Worm (Caenorhabditis elegans): Measurements from ENCODE around the gene C14C10.1.

Gene C14C10.1

DNA sequence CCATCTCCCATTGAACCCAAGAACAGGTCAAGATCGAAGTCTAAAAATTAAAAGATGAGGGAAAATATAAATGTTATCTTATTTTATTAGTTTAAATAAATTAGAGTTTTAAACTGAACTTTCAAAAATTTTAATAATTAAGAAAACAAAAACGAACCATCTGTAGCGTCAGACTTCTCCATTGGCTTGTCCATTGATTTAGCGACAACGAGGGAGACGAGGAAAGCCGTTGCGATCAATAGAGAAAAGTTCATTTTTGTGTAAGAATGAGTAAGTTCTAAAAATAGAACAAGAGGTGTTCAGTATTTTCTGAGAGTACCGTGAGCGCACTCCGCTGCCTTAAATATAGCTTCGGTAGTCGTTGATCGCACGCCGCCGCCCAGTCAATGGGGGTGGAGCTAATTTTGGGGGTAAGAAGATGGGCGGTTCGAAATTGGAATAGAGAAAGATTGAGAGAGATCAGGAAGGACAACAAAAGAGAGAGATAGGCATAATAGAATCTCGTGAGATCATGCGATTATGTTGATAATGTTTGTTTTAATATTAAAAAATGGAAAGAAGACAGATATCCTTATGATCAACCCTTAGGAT, 38.0 kb upstream of the C14C10.1 start, which contains the start of gene F45D3.3:
F45D3.3 (minus strand) TSS at position 350 of the 591 bp plus-strand sequence.
- TF ChIP-seq ceh-18 (tag; optimal IDR thresholded peaks at IDR 0.05) (no peak), madf-2 (tag; optimal IDR thresholded peaks at IDR 0.05) (no peak), mec-3 (tag; optimal IDR thresholded peaks at IDR 0.05; ENCODE audit: borderline replicate concordance) (no peak), pha-4 (tag; optimal IDR thresholded peaks at IDR 0.05) (no peak), hlh-15 (tag; optimal IDR thresholded peaks at IDR 0.05) (no peak), pros-1 (tag; optimal IDR thresholded peaks at IDR 0.05) (no peak), ceh-30 (tag; optimal IDR thresholded peaks at IDR 0.05) (no peak), F13H6.1 (tag; optimal IDR thresholded peaks at IDR 0.05) (no peak), elt-2 (tag; optimal IDR thresholded peaks at IDR 0.05) (no peak), npax-4 (tag; optimal IDR thresholded peaks at IDR 0.05) (no peak), dve-1 (tag; optimal IDR thresholded peaks at IDR 0.05) (no peak)

DNA sequence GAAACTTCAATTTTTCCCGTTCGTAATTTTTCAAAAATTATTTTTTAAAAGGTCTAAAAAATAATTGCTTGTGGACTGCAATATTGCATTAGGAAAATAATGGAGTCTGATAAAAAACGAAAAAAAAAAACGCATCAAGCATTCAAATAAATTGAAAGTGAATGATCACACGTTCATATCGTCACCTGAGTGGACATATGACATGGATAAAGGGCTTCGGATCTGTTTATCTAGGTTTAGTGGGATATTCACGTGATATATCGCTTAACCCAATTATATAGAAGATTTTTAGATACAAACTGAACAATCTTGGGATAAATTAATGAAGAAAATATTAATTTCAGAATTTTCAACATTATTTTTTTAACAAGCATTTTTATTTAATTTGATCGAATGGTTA, 37.4 kb upstream of the C14C10.1 start:
- TF ChIP-seq dve-1 (tag; optimal IDR thresholded peaks at IDR 0.05) (peak; percentile 10), nhr-11 (tag; optimal IDR thresholded peaks at IDR 0.05) (no peak)

DNA sequence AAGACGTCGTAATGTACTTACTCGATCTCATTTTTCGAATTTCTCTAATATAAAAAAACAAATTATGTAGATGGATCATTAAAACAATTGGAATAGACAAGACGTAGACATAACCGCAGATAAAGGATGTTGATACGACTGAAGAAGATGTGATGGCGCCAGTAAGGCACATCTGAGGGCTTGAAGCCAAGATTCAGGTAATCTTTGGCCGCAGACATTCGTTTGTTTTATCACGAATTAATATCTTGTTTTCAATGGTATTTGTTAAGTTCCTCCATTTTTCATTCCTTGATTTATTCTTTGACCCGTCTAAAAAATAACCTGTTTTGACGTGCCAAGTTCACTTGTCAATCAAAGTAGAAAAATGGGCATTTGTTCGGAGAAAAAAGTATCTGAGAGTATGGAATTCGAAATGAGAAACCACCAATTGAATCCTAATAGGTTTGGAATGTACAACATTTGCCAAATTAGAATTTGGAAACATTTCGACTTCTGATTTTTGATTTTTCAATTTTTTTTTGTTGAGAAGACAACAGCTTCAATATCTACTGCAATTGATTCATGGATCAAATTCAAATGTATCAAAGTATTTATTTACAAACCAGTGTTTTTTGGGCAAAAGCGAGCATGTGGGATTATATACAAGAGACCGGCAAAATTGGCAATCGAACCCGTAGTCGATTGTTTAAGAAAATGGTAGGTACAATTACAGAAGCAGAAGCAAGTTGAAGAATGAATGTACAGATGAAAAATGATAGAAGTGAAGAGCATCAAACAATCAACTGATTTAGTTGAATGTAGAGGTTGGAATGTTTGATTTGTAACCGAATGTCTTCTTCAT, 36.3 kb upstream of the C14C10.1 start:
- TF ChIP-seq unc-42 (tag; optimal IDR thresholded peaks at IDR 0.05) = no peak

DNA sequence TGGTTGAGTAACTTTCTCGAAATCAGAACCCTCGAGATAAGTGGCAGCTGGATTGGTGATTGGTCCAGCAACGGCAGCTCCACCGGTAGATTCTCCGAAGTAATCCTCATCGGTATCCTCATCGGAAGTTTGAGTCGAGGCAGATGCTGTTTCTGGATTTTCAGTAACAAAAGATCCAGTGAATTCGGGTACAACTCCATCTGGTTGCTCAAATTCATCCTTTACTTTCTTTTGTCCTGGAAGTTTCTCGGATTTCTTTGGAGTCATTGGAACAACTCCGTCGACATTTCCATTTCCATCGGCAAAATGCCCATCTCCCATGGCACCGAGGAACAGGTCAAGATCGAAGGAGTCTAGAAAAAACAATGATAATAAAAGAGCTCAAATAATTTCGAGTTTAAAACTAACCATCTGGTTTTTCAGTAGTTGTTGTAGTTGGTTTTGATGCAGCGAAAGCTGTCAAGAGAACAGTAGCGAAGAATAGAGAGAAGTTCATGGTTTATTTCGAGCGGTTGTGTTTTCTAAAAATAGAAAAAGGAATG, 35.4 kb upstream of the C14C10.1 start, which contains the start of gene F45D3.4:
F45D3.4 (minus strand) TSS at position 521 of the 542 bp plus-strand sequence.
- TF ChIP-seq pha-4 (tag; optimal IDR thresholded peaks at IDR 0.05) = no peak
- TF ChIP-seq fkh-10 (GFP tag; optimal IDR thresholded peaks at IDR 0.05) = no peak
- TF ChIP-seq pat-9 (tag; optimal IDR thresholded peaks at IDR 0.05) = no peak
- TF ChIP-seq ahr-1 (tag; optimal IDR thresholded peaks at IDR 0.05) = no peak
- no peak for TF ChIP-seq sdc-2 (tag; optimal IDR thresholded peaks at IDR 0.05)
- no peak for TF ChIP-seq ztf-16 (tag; optimal IDR thresholded peaks at IDR 0.05)

DNA sequence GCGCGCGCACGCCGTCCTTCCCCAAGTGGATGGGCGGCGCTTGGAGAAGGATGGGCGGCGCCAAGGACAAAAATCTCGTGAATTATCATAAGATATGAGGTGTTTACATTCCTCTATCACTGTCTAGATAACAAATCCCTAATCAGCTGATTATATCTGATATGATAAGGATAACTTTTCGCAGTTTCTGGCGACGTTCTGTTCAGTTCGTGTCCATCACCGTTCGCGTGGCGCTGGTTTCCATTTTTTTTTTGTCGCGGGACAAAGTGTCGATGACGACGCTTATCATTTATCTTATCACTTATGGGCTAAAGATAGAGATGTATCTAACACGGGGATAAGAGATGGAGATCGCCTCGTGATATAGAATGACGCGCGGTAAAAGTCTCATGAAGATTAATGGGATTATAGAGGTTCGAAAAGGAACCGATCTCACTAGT, 34.8 kb upstream of the C14C10.1 start:
- TF ChIP-seq pqm-1 (tag; optimal IDR thresholded peaks at IDR 0.05) (no peak), unc-42 (tag; optimal IDR thresholded peaks at IDR 0.05) (no peak), che-1 (tag; optimal IDR thresholded peaks at IDR 0.05) (no peak), fkh-10 (GFP tag; optimal IDR thresholded peaks at IDR 0.05) (no peak), tbx-7 (tag; optimal IDR thresholded peaks at IDR 0.05) (no peak)

DNA sequence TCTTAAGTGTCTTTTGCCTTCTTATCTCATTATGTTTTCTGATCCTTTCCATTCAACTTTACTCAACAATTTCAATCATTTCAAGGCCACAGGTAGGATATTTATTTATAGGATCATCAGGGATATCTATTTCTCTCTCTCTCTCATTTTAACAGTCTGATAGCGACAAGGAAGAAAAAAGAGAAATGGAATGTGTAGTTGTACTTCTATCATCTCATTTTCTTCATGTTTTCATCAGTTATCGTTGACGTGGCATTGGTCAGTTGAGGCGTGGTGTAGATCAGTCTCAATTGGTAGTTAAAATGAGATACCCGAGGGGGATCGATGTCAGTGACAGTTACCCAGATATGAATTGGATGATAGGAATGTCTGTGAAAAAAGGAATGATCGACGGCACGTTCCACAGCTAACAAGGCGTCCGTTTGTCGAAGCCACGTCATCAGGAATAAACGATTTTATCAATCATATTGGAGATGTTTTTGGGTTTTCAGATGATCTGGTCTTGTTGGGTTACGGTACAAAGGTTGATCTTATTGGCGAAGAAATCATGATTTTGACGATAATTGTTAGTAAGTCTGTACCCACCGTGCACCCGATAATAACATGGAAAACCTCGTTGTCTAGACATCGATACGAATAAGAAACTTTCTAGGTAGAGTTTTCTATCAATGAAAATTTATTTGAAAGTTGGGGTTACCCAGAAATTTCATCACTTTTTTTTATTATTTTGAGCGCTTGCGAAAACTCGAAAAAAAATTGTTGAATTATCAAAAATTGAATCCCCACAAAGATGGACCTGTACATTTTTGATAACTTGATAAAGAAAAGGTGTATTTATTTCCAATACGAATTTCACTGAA, 33.7 kb upstream of the C14C10.1 start:
- no peak for TF ChIP-seq rnt-1 (tag; optimal IDR thresholded peaks at IDR 0.05)
- TF ChIP-seq hlh-30 (tag; optimal IDR thresholded peaks at IDR 0.05; ENCODE audit: insufficient read depth) = no peak
- TF ChIP-seq syd-9 (tag; optimal IDR thresholded peaks at IDR 0.05) = no peak
- no peak for TF ChIP-seq ceh-14 (tag; optimal IDR thresholded peaks at IDR 0.05)
- no peak for TF ChIP-seq K02D7.2 (tag; optimal IDR thresholded peaks at IDR 0.05)
- TF ChIP-seq dve-1 (tag; optimal IDR thresholded peaks at IDR 0.05) = no peak
- TF ChIP-seq Y22D7AL.16 (tag; optimal IDR thresholded peaks at IDR 0.05) = no peak
- no peak for TF ChIP-seq eyg-1 (tag; optimal IDR thresholded peaks at IDR 0.05)
- TF ChIP-seq ceh-30 (tag; optimal IDR thresholded peaks at IDR 0.05) = no peak
- no peak for TF ChIP-seq odd-2 (tag; optimal IDR thresholded peaks at IDR 0.05)
- TF ChIP-seq unc-42 (tag; optimal IDR thresholded peaks at IDR 0.05) = no peak
- no peak for TF ChIP-seq tbx-2 (tag; optimal IDR thresholded peaks at IDR 0.05)
- no peak for TF ChIP-seq ceh-45 (GFP tag; IDR thresholded peaks at IDR 0.05)

Data from whole organism, late embryonic.